Comparison of ENCODE assay signal across 1 fruit fly cellular context in the genomic region with DNA sequence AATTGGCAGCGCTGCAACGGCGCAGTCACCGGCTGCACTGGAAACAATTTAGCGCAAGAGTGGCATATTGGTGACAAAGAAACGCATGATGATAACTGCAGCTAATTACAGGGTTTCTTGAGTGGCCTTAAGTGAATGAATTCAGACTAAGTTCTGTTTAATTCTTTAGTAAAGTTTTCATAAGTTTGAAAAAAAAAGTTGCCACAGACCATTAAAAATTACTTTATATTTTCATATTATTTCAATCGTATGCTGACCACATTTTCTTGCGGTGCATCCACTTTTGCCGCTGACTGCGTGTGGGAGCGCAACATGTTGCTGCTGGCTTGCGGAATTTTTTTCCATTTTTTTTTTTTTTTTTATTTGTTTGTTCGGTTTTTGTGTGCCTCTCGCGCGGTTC.
TF ChIP-seq lines count a peak whose summit lies in the region.

No protein-coding gene starts in this region.

TF ChIP-seq in whole organism, embryonic, 481 proteins besides CTCF, POLR2A, EP300 and RAD21 (continued from another document and continues in another):
- TF ChIP-seq CG4854 (GFP tag; optimal IDR thresholded peaks at IDR 0.05; lab: Kevin White, UChicago) (no peak), chm (GFP tag; IDR thresholded peaks at IDR 0.05; lab: Robert Waterston, UW) (no peak), Asciz (GFP tag; optimal IDR thresholded peaks at IDR 0.05; lab: Kevin White, UChicago) (no peak), CG7839 (tag; optimal IDR thresholded peaks at IDR 0.05; lab: Kevin White, UChicago) (peak; percentile 51), YL-1 (GFP tag; optimal IDR thresholded peaks at IDR 0.05; lab: Kevin White, UChicago) (no peak), bcd (GFP tag; optimal IDR thresholded peaks at IDR 0.05; lab: Kevin White, UChicago) (peak; percentile 29), CG9932 (GFP tag; IDR thresholded peaks at IDR 0.05; lab: Robert Waterston, UW) (no peak), CG32767 (GFP tag; IDR thresholded peaks at IDR 0.05; lab: Robert Waterston, UW) (0 out of 2 replicates have a peak, but pooled peaks have one; percentile 16), CG17328 (GFP tag; IDR thresholded peaks at IDR 0.05; lab: Robert Waterston, UW) (no peak), so (GFP tag; IDR thresholded peaks at IDR 0.05; lab: Robert Waterston, UW) (no peak), corto (GFP tag; optimal IDR thresholded peaks at IDR 0.05; lab: Kevin White, UChicago) (no peak), Side (GFP tag; optimal IDR thresholded peaks at IDR 0.05; lab: Kevin White, UChicago) (no peak), CG31365 (tag; optimal IDR thresholded peaks at IDR 0.05; lab: Kevin White, UChicago) (no peak), Hsf (GFP tag; optimal IDR thresholded peaks at IDR 0.05; lab: Kevin White, UChicago) (no peak), CG14014 (GFP tag; IDR thresholded peaks at IDR 0.05; lab: Robert Waterston, UW) (no peak), Myb (GFP tag; optimal IDR thresholded peaks at IDR 0.05; lab: Kevin White, UChicago) (no peak), Sox100B (GFP tag; optimal IDR thresholded peaks at IDR 0.05; lab: Kevin White, UChicago) (peak; percentile 34), tx (GFP tag; optimal IDR thresholded peaks at IDR 0.05; lab: Kevin White, UChicago) (no peak), sens (GFP tag; lab: Kevin White, UChicago) (peak; percentile 79), ttk (GFP tag; IDR thresholded peaks at IDR 0.05; lab: Robert Waterston, UW) (peak; percentile 34; the same call in 1 of the 2 replicates), CG10321 (GFP tag; IDR thresholded peaks at IDR 0.05; lab: Robert Waterston, UW) (no peak), CG30403 (GFP tag; optimal IDR thresholded peaks at IDR 0.05; lab: Kevin White, UChicago) (peak; percentile 4), CG3995 (GFP tag; optimal IDR thresholded peaks at IDR 0.05; lab: Kevin White, UChicago) (no peak), CG16863 (GFP tag; optimal IDR thresholded peaks at IDR 0.05; lab: Kevin White, UChicago) (no peak), CG17829 (tag; optimal IDR thresholded peaks at IDR 0.05; lab: Kevin White, UChicago) (peak; percentile 13), ATbp (GFP tag; optimal IDR thresholded peaks at IDR 0.05; lab: Kevin White, UChicago) (peak; percentile 33), Hr51 (GFP tag; optimal IDR thresholded peaks at IDR 0.05; lab: Kevin White, UChicago) (peak in 1 of 2 experiments; percentile 46), CG9727 (GFP tag; optimal IDR thresholded peaks at IDR 0.05; lab: Kevin White, UChicago) (peak; percentile 51), tgo (GFP tag; IDR thresholded peaks at IDR 0.05; lab: Robert Waterston, UW) (peak; percentile 33; the same call in 1 of the 3 replicates), Hey (tag; optimal IDR thresholded peaks at IDR 0.05; lab: Kevin White, UChicago) (no peak), aop (GFP tag; IDR thresholded peaks at IDR 0.05; lab: Robert Waterston, UW) (no peak), pan (optimal IDR thresholded peaks at IDR 0.05; lab: Kevin White, UChicago) (no peak), pan (GFP tag; optimal IDR thresholded peaks at IDR 0.05 in 1 of 2, IDR thresholded peaks at IDR 0.05 in 1 of 2) (no peak), Oli (tag; optimal IDR thresholded peaks at IDR 0.05; lab: Kevin White, UChicago) (peak; percentile 56), Poxn (GFP tag; IDR thresholded peaks at IDR 0.05; lab: Robert Waterston, UW) (no peak), H15 (GFP tag; IDR thresholded peaks at IDR 0.05; lab: Robert Waterston, UW) (no peak), maf-S (GFP tag; optimal IDR thresholded peaks at IDR 0.05; lab: Kevin White, UChicago) (no peak), Six4 (GFP tag; optimal IDR thresholded peaks at IDR 0.05; lab: Kevin White, UChicago) (no peak), sima (GFP tag; optimal IDR thresholded peaks at IDR 0.05; lab: Kevin White, UChicago) (no peak), CG10274 (GFP tag; optimal IDR thresholded peaks at IDR 0.05; lab: Kevin White, UChicago) (no peak), gsb-n (tag; optimal IDR thresholded peaks at IDR 0.05; lab: Kevin White, UChicago) (peak; percentile 28), slou (GFP tag; optimal IDR thresholded peaks at IDR 0.05; lab: Kevin White, UChicago) (no peak), wor (GFP tag; IDR thresholded peaks at IDR 0.05; lab: Robert Waterston, UW) (peak; percentile 34; the same call in 1 of the 2 replicates), CG6765 (GFP tag; optimal IDR thresholded peaks at IDR 0.05; lab: Kevin White, UChicago) (no peak), ci (GFP tag; IDR thresholded peaks at IDR 0.05; lab: Robert Waterston, UW) (0 out of 3 replicates have a peak, but pooled peaks have one; percentile 23), CG8089 (GFP tag; optimal IDR thresholded peaks at IDR 0.05; lab: Kevin White, UChicago) (no peak), vvl (GFP tag; IDR thresholded peaks at IDR 0.05; lab: Robert Waterston, UW) (no peak), klu (GFP tag; IDR thresholded peaks at IDR 0.05; lab: Robert Waterston, UW) (no peak), CG10209 (GFP tag; optimal IDR thresholded peaks at IDR 0.05; lab: Kevin White, UChicago) (peak; percentile 9), CG14965 (GFP tag; optimal IDR thresholded peaks at IDR 0.05; lab: Kevin White, UChicago; ENCODE audit: borderline replicate concordance) (no peak), Awh (GFP tag; IDR thresholded peaks at IDR 0.05; lab: Robert Waterston, UW) (no peak), CG32772 (GFP tag; IDR thresholded peaks at IDR 0.05; lab: Robert Waterston, UW) (0 out of 2 replicates have a peak, but pooled peaks have one; percentile 27), Tbp (GFP tag; optimal IDR thresholded peaks at IDR 0.05; lab: Kevin White, UChicago) (no peak), caup (GFP tag; optimal IDR thresholded peaks at IDR 0.05; lab: Kevin White, UChicago; ENCODE audit: severe bottlenecking) (no peak), odd (GFP tag; optimal IDR thresholded peaks at IDR 0.05; lab: Kevin White, UChicago) (no peak), HmgZ (tag; optimal IDR thresholded peaks at IDR 0.05; lab: Kevin White, UChicago) (no peak), HLH4C (GFP tag; IDR thresholded peaks at IDR 0.05; lab: Robert Waterston, UW; ENCODE audit: partially characterized antibody) (no peak), CG6813 (GFP tag; optimal IDR thresholded peaks at IDR 0.05; lab: Kevin White, UChicago) (no peak), trem (tag; optimal IDR thresholded peaks at IDR 0.05; lab: Kevin White, UChicago) (no peak), CG7556 (GFP tag; optimal IDR thresholded peaks at IDR 0.05; lab: Kevin White, UChicago) (peak; percentile 29), danr (GFP tag; IDR thresholded peaks at IDR 0.05; lab: Robert Waterston, UW) (0 out of 2 replicates have a peak, but pooled peaks have one; percentile 27), jigr1 (GFP tag; IDR thresholded peaks at IDR 0.05; lab: Robert Waterston, UW) (no peak), HmgD (GFP tag; optimal IDR thresholded peaks at IDR 0.05; lab: Kevin White, UChicago) (no peak), unc-4 (GFP tag; IDR thresholded peaks at IDR 0.05; lab: Robert Waterston, UW; ENCODE audit: partially characterized antibody) (no peak), CG1233 (GFP tag; optimal IDR thresholded peaks at IDR 0.05; lab: Kevin White, UChicago) (no peak), lov (optimal IDR thresholded peaks at IDR 0.05; lab: Kevin White, UChicago) (no peak), lov (GFP tag; IDR thresholded peaks at IDR 0.05; lab: Robert Waterston, UW) (no peak), Sox102F (GFP tag; optimal IDR thresholded peaks at IDR 0.05; lab: Kevin White, UChicago) (peak; percentile 61), lmd (GFP tag; IDR thresholded peaks at IDR 0.05; lab: Robert Waterston, UW) (peak; percentile 46; the same call in 1 of the 2 replicates), fd96Cb (tag; optimal IDR thresholded peaks at IDR 0.05; lab: Kevin White, UChicago) (peak; percentile 41), trh (GFP tag; optimal IDR thresholded peaks at IDR 0.05; lab: Kevin White, UChicago) (no peak), h (optimal IDR thresholded peaks at IDR 0.05; lab: Kevin White, UChicago) (no peak), CG8359 (GFP tag; optimal IDR thresholded peaks at IDR 0.05; lab: Kevin White, UChicago; ENCODE audit: borderline replicate concordance) (no peak), fd3F (GFP tag; optimal IDR thresholded peaks at IDR 0.05; lab: Kevin White, UChicago) (no peak), nmo (GFP tag; optimal IDR thresholded peaks at IDR 0.05; lab: Kevin White, UChicago) (peak; percentile 66), CG4404 (GFP tag; IDR thresholded peaks at IDR 0.05; lab: Robert Waterston, UW) (peak; percentile 26; the same call in 1 of the 2 replicates), Lpt (GFP tag; optimal IDR thresholded peaks at IDR 0.05; lab: Kevin White, UChicago) (no peak), cad (GFP tag; optimal IDR thresholded peaks at IDR 0.05; lab: Kevin White, UChicago) (no peak), CG34224 (GFP tag; IDR thresholded peaks at IDR 0.05; lab: Robert Waterston, UW; ENCODE audit: partially characterized antibody) (no peak), prd (optimal IDR thresholded peaks at IDR 0.05; lab: Kevin White, UChicago) (no peak), prd (GFP tag; IDR thresholded peaks at IDR 0.05; lab: Robert Waterston, UW) (peak; percentile 58; the same call in 2 of the 3 replicates), CG14710 (tag; optimal IDR thresholded peaks at IDR 0.05; lab: Kevin White, UChicago) (peak; percentile 27), nau (GFP tag; optimal IDR thresholded peaks at IDR 0.05; lab: Kevin White, UChicago) (no peak), Dip2 (GFP tag; IDR thresholded peaks at IDR 0.05; lab: Robert Waterston, UW) (no peak), CG10462 (GFP tag; optimal IDR thresholded peaks at IDR 0.05; lab: Kevin White, UChicago) (no peak), tll (GFP tag; optimal IDR thresholded peaks at IDR 0.05; lab: Kevin White, UChicago) (no peak), CG32532 (GFP tag; IDR thresholded peaks at IDR 0.05; lab: Robert Waterston, UW) (no peak), CG2712 (tag; optimal IDR thresholded peaks at IDR 0.05; lab: Kevin White, UChicago) (peak; percentile 55), CG2889 (GFP tag; IDR thresholded peaks at IDR 0.05; lab: Robert Waterston, UW) (no peak), gem (tag; optimal IDR thresholded peaks at IDR 0.05; lab: Kevin White, UChicago) (peak; percentile 63), CG33557 (GFP tag; optimal IDR thresholded peaks at IDR 0.05; lab: Kevin White, UChicago) (no peak), esg (GFP tag; conservative IDR thresholded peaks at IDR 0.05; lab: Robert Waterston, UW) (peak; percentile 23; the same call in 1 of the 2 replicates), CG18619 (GFP tag; optimal IDR thresholded peaks at IDR 0.05; lab: Kevin White, UChicago) (peak; percentile 15), D (optimal IDR thresholded peaks at IDR 0.05; lab: Kevin White, UChicago) (no peak), D (GFP tag; optimal IDR thresholded peaks at IDR 0.05; lab: Kevin White, UChicago) (peak; percentile 37), Lhr (GFP tag; optimal IDR thresholded peaks at IDR 0.05; lab: Kevin White, UChicago) (peak; percentile 10), CG1529 (GFP tag; optimal IDR thresholded peaks at IDR 0.05; lab: Kevin White, UChicago) (peak; percentile 26), tio (GFP tag; optimal IDR thresholded peaks at IDR 0.05; lab: Kevin White, UChicago) (peak; percentile 4), fu2 (GFP tag; optimal IDR thresholded peaks at IDR 0.05; lab: Kevin White, UChicago) (no peak), Nf-YB (GFP tag; optimal IDR thresholded peaks at IDR 0.05; lab: Kevin White, UChicago) (no peak), nom (GFP tag; optimal IDR thresholded peaks at IDR 0.05; lab: Kevin White, UChicago) (peak; percentile 40), nerfin-1 (tag; optimal IDR thresholded peaks at IDR 0.05; lab: Kevin White, UChicago) (peak; percentile 8), CG34422 (GFP tag; IDR thresholded peaks at IDR 0.05; lab: Robert Waterston, UW) (no peak), luna (GFP tag; optimal IDR thresholded peaks at IDR 0.05; lab: Kevin White, UChicago) (no peak), D19A (tag; optimal IDR thresholded peaks at IDR 0.05; lab: Kevin White, UChicago) (no peak), slp2 (GFP tag; optimal IDR thresholded peaks at IDR 0.05; lab: Kevin White, UChicago) (no peak), CG8388 (GFP tag; optimal IDR thresholded peaks at IDR 0.05; lab: Kevin White, UChicago) (peak; percentile 35), bab2 (GFP tag; optimal IDR thresholded peaks at IDR 0.05; lab: Kevin White, UChicago) (peak; percentile 32), zfh1 (GFP tag; IDR thresholded peaks at IDR 0.05; lab: Robert Waterston, UW) (peak; percentile 51; the same call in 2 of the 3 replicates), CG2116 (GFP tag; optimal IDR thresholded peaks at IDR 0.05; lab: Kevin White, UChicago) (no peak), CG7271 (tag; optimal IDR thresholded peaks at IDR 0.05; lab: Kevin White, UChicago) (no peak), Kr (GFP tag; optimal IDR thresholded peaks at IDR 0.05; lab: Kevin White, UChicago) (no peak), sisA (GFP tag; IDR thresholded peaks at IDR 0.05; lab: Robert Waterston, UW) (peak; percentile 29; the same call in 1 of the 2 replicates), ewg (GFP tag; optimal IDR thresholded peaks at IDR 0.05; lab: Kevin White, UChicago) (peak; percentile 23), ash1 (GFP tag; optimal IDR thresholded peaks at IDR 0.05; lab: Kevin White, UChicago) (no peak), CG6175 (GFP tag; IDR thresholded peaks at IDR 0.05; lab: Robert Waterston, UW) (no peak), zf30C (GFP tag; optimal IDR thresholded peaks at IDR 0.05; lab: Kevin White, UChicago) (peak; percentile 32), CG31441 (GFP tag; IDR thresholded peaks at IDR 0.05; lab: Robert Waterston, UW) (peak; percentile 47; the same call in 1 of the 2 replicates), Dfd (GFP tag; optimal IDR thresholded peaks at IDR 0.05; lab: Kevin White, UChicago) (no peak), scrt (GFP tag; optimal IDR thresholded peaks at IDR 0.05; lab: Kevin White, UChicago) (no peak), Med (GFP tag; lab: Kevin White, UChicago) (peak; percentile 76), CG10565 (GFP tag; optimal IDR thresholded peaks at IDR 0.05; lab: Kevin White, UChicago) (no peak), Atf-2 (GFP tag; optimal IDR thresholded peaks at IDR 0.05; lab: Kevin White, UChicago) (no peak), CG17385 (GFP tag; optimal IDR thresholded peaks at IDR 0.05; lab: Kevin White, UChicago) (no peak), CG10267 (tag; optimal IDR thresholded peaks at IDR 0.05; lab: Kevin White, UChicago) (peak; percentile 12), NFAT (GFP tag; IDR thresholded peaks at IDR 0.05; lab: Robert Waterston, UW) (no peak), CG8924 (tag; optimal IDR thresholded peaks at IDR 0.05; lab: Kevin White, UChicago) (no peak), grau (tag; optimal IDR thresholded peaks at IDR 0.05; lab: Kevin White, UChicago) (peak; percentile 14), Lim3 (GFP tag; IDR thresholded peaks at IDR 0.05; lab: Robert Waterston, UW) (no peak), gce (GFP tag; IDR thresholded peaks at IDR 0.05; lab: Robert Waterston, UW) (no peak)
